Fruit fly (Drosophila melanogaster): ENCODE results near the gene CG5112.

CG5112 gene

DNA sequence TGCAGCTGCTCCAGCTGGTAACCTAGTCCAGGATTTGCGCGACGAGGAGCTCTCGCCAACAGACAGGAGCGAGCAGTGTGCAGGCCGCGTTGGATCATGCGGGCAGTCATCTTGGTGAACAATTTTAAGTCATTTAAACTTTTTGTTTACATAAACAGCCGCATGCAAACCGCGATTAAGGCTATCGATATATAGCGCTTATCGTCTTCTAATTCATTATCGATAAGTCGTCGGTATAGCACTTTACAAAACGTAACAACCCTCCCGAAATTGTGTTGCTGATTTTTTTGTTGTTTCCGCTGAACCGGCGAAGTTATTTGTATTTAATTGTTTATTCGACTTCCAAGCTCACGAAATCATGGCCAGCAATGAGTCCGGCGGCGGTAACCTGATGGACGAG, 14.5 kb upstream of the CG5112 start, which contains the start of the genes CG4553 and MED28 (continued):
- TF ChIP-seq dm (GFP tag; optimal IDR thresholded peaks at IDR 0.05) (peak; percentile 74), Ets97D (GFP tag; optimal IDR thresholded peaks at IDR 0.05) (peak; percentile 60), NfI (GFP tag; optimal IDR thresholded peaks at IDR 0.05) (no peak), dpn (GFP tag; optimal IDR thresholded peaks at IDR 0.05) (no peak), CG34224 (GFP tag; IDR thresholded peaks at IDR 0.05; ENCODE audit: partially characterized antibody) (peak; percentile 89), CG12744 (GFP tag; optimal IDR thresholded peaks at IDR 0.05) (no peak), CG8765 (GFP tag; IDR thresholded peaks at IDR 0.05) (no peak), ato (GFP tag; IDR thresholded peaks at IDR 0.05; ENCODE audit: partially characterized antibody) (peak; percentile 88), phol (tag; optimal IDR thresholded peaks at IDR 0.05) (no peak), CG12659 (GFP tag; optimal IDR thresholded peaks at IDR 0.05) (peak; percentile 41), zen2 (GFP tag; IDR thresholded peaks at IDR 0.05; ENCODE audit: partially characterized antibody) (peak; percentile 85), MESR4 (GFP tag; optimal IDR thresholded peaks at IDR 0.05) (peak; percentile 58), CG34422 (GFP tag; IDR thresholded peaks at IDR 0.05) (peak; percentile 46; the same call in 1 of the 3 replicates), exex (tag; optimal IDR thresholded peaks at IDR 0.05) (peak; percentile 15), ttk (GFP tag; IDR thresholded peaks at IDR 0.05) (no peak), CTCF (GFP tag; optimal IDR thresholded peaks at IDR 0.05) (peak; percentile 22), Dll (GFP tag; IDR thresholded peaks at IDR 0.05; ENCODE audit: partially characterized antibody) (peak; percentile 90), Dref (GFP tag; IDR thresholded peaks at IDR 0.05) (peak; percentile 85), hb (GFP tag; IDR thresholded peaks at IDR 0.05; ENCODE audit: partially characterized antibody) (peak; percentile 66; the same call in 2 of the 3 replicates), usp (GFP tag; optimal IDR thresholded peaks at IDR 0.05) (no peak), Pdp1 (GFP tag; optimal IDR thresholded peaks at IDR 0.05) (peak in 1 of 2 experiments; percentile 92), Med (GFP tag) (peak; percentile 66), CG6791 (GFP tag; IDR thresholded peaks at IDR 0.05; ENCODE audit: partially characterized antibody) (peak; percentile 84), CG2129 (GFP tag; IDR thresholded peaks at IDR 0.05; ENCODE audit: partially characterized antibody) (peak; percentile 55), knrl (GFP tag; IDR thresholded peaks at IDR 0.05; ENCODE audit: partially characterized antibody) (peak; percentile 71), unc-4 (GFP tag; IDR thresholded peaks at IDR 0.05; ENCODE audit: partially characterized antibody) (peak; percentile 86), Sin3A (optimal IDR thresholded peaks at IDR 0.05) (peak; percentile 38), nerfin-1 (tag; optimal IDR thresholded peaks at IDR 0.05) (peak; percentile 39), Meics (GFP tag; optimal IDR thresholded peaks at IDR 0.05) (no peak), Opbp (GFP tag; IDR thresholded peaks at IDR 0.05; ENCODE audit: partially characterized antibody) (peak; percentile 87; the same call in 2 of the 3 replicates), mld (GFP tag; IDR thresholded peaks at IDR 0.05; ENCODE audit: partially characterized antibody) (no peak; the same call in 2 of the 3 replicates), MBD-R2 (GFP tag; IDR thresholded peaks at IDR 0.05) (peak; percentile 93), vnd (GFP tag; IDR thresholded peaks at IDR 0.05; ENCODE audit: partially characterized antibody) (peak; percentile 71), CG14014 (GFP tag; IDR thresholded peaks at IDR 0.05) (no peak), CG42726 (GFP tag; IDR thresholded peaks at IDR 0.05; ENCODE audit: partially characterized antibody) (peak; percentile 64; the same call in 1 of the 2 replicates), HLH4C (GFP tag; IDR thresholded peaks at IDR 0.05; ENCODE audit: partially characterized antibody) (peak; percentile 85), E2f2 (GFP tag; IDR thresholded peaks at IDR 0.05) (peak; percentile 59; the same call in 1 of the 2 replicates), CG12219 (GFP tag; optimal IDR thresholded peaks at IDR 0.05) (no peak), CG10321 (GFP tag; IDR thresholded peaks at IDR 0.05) (no peak), CG2116 (GFP tag; optimal IDR thresholded peaks at IDR 0.05) (peak; percentile 82), vvl (GFP tag; IDR thresholded peaks at IDR 0.05) (0 out of 2 replicates have a peak, but pooled peaks have one; percentile 28), mam (GFP tag; optimal IDR thresholded peaks at IDR 0.05) (no peak), amos (GFP tag; IDR thresholded peaks at IDR 0.05; ENCODE audit: partially characterized antibody) (peak; percentile 85), Myb (GFP tag; optimal IDR thresholded peaks at IDR 0.05) (peak; percentile 45), CG6854 (GFP tag; optimal IDR thresholded peaks at IDR 0.05) (no peak), CG34376 (GFP tag; optimal IDR thresholded peaks at IDR 0.05) (peak; percentile 22), ci (GFP tag; IDR thresholded peaks at IDR 0.05) (no peak), CG13287 (GFP tag; IDR thresholded peaks at IDR 0.05; ENCODE audit: partially characterized antibody) (peak; percentile 94), nau (GFP tag; optimal IDR thresholded peaks at IDR 0.05) (no peak)
